Worm (Caenorhabditis elegans) whole organism, L4 larva: Measurements from ENCODE around the gene plpp-1.3.

Source experiments
- F44E2.7 ChIP-seq: fragments of 200-800 bp; sonication (Bioruptor generic); IDR thresholded peaks from 2 replicates; pipeline ENCODE4 v2.1.2; 2022; ENCODE audit warnings: missing genetic modification characterization, missing compliant biosample characterization
- F49E8.2 ChIP-seq: sonication (generic microtip); optimal IDR thresholded peaks from 2 replicates; lab custom pipeline; 2016; ENCODE audit warnings: missing compliant biosample characterization, mild to moderate bottlenecking, missing genetic modification characterization, borderline replicate concordance
- ZK337.2 ChIP-seq: fragments of 200-800 bp; sonication (Bioruptor generic); IDR thresholded peaks from 2 replicates; pipeline ENCODE4 v1.3.6; 2022; ENCODE audit warnings: missing genetic modification reagents, missing genetic modification characterization, missing compliant biosample characterization
- aha-1 ChIP-seq: fragments of 150-350 bp; peaks from one replicate; lab custom pipeline; 2014; ENCODE audit warnings: missing biosample characterization, missing genetic modification characterization
- aly-2 ChIP-seq: sonication (generic microtip); optimal IDR thresholded peaks from 2 replicates; lab custom pipeline; 2018; ENCODE audit warnings: missing biosample characterization, missing genetic modification characterization
- ama-1 ChIP-seq: fragments of 150-350 bp; optimal IDR thresholded peaks from 2 replicates; lab custom pipeline; 2014; ENCODE audit warnings: inconsistent platforms, mixed read lengths
- arid-1 ChIP-seq: fragments of 200-800 bp; sonication (Bioruptor generic); conservative IDR thresholded peaks from 2 replicates; pipeline ENCODE4 v1.3.6; 2022; ENCODE audit warnings: missing genetic modification reagents, missing genetic modification characterization, missing compliant biosample characterization
- ceh-20 ChIP-seq: fragments of 200-800 bp; sonication (Bioruptor generic); IDR thresholded peaks from 2 replicates; pipeline ENCODE4 v1.3.6; 2022; ENCODE audit warnings: missing genetic modification reagents, missing genetic modification characterization, missing compliant biosample characterization
- ceh-32 ChIP-seq: sonication (generic microtip); optimal IDR thresholded peaks from 2 replicates; lab custom pipeline; 2016; ENCODE audit warnings: mild to moderate bottlenecking, missing genetic modification characterization, missing compliant biosample characterization; ENCODE audit not compliant: poor library complexity
- ceh-44 ChIP-seq: fragments of 200-800 bp; sonication (Bioruptor generic); IDR thresholded peaks from 2 replicates; pipeline ENCODE4 v1.3.6; 2022; ENCODE audit warnings: missing genetic modification reagents, missing genetic modification characterization, missing compliant biosample characterization
- ctbp-1 ChIP-seq: fragments of 200-800 bp; sonication (Bioruptor generic); IDR thresholded peaks from 2 replicates; pipeline ENCODE4 v1.3.6; 2022; ENCODE audit warnings: missing genetic modification reagents, missing genetic modification characterization, missing compliant biosample characterization
- daf-8 ChIP-seq: fragments of 200-800 bp; sonication (Bioruptor generic); IDR thresholded peaks from 2 replicates; pipeline ENCODE4 v1.3.6; 2022; ENCODE audit warnings: missing genetic modification characterization, missing compliant biosample characterization
- dpl-1 ChIP-seq: fragments of 150-350 bp; optimal IDR thresholded peaks from 2 replicates; lab custom pipeline; 2014; ENCODE audit warnings: missing biosample characterization, missing genetic modification reagents, missing genetic modification characterization
- duxl-1 ChIP-seq: sonication (generic microtip); optimal IDR thresholded peaks from 2 replicates; lab custom pipeline; 2016; ENCODE audit warnings: mild to moderate bottlenecking, missing genetic modification characterization, moderate library complexity, missing compliant biosample characterization; ENCODE audit not compliant: poor library complexity
- dve-1 ChIP-seq: sonication (generic microtip); optimal IDR thresholded peaks from 2 replicates; lab custom pipeline; 2017; ENCODE audit warnings: antibody characterized with exemption, mild to moderate bottlenecking, missing genetic modification characterization, missing compliant biosample characterization; ENCODE audit not compliant: insufficient read depth
- fkh-10 ChIP-seq: fragments of 150-350 bp; optimal IDR thresholded peaks from 2 replicates; lab custom pipeline; 2014; ENCODE audit warnings: missing biosample characterization, missing genetic modification reagents, missing genetic modification characterization
- gei-8 ChIP-seq: fragments of 200-800 bp; sonication (Bioruptor generic); optimal IDR thresholded peaks from 2 replicates; lab custom pipeline; 2018; ENCODE audit warnings: mild to moderate bottlenecking, missing genetic modification characterization, missing compliant biosample characterization
- hif-1 ChIP-seq, 2 experiments: sonication (generic microtip); optimal IDR thresholded peaks; 2 replicates each; lab custom pipeline; 2016 to 2017; ENCODE audit warnings: missing compliant biosample characterization in 2 of 2, missing genetic modification characterization in 2 of 2, missing genetic modification reagents in 2 of 2, missing genotype in 2 of 2, mild to moderate bottlenecking in 1 of 2
- hlh-11 ChIP-seq: fragments of 200-800 bp; sonication (Bioruptor generic); optimal IDR thresholded peaks from 2 replicates; lab custom pipeline; 2018; ENCODE audit warnings: mild to moderate bottlenecking, missing genetic modification characterization, missing compliant biosample characterization
- hlh-30 ChIP-seq: sonication (generic microtip); optimal IDR thresholded peaks from 2 replicates; lab custom pipeline; 2017; ENCODE audit warnings: antibody characterized with exemption, mild to moderate bottlenecking, missing genetic modification characterization, missing compliant biosample characterization; ENCODE audit not compliant: insufficient read depth
- lim-7 ChIP-seq: fragments of 200-800 bp; sonication (Bioruptor generic); IDR thresholded peaks from 2 replicates; pipeline ENCODE4 v1.3.6; 2022; ENCODE audit warnings: missing genetic modification characterization, missing compliant biosample characterization
- lin-13 ChIP-seq: fragments of 150-350 bp; optimal IDR thresholded peaks from 2 replicates; lab custom pipeline; 2014; ENCODE audit warnings: missing biosample characterization, missing genetic modification reagents, missing genetic modification characterization
- lin-15B ChIP-seq: fragments of 150-350 bp; sonication (generic microtip); optimal IDR thresholded peaks from 3 replicates; lab custom pipeline; 2014; ENCODE audit warnings: missing biosample characterization, missing genetic modification characterization
- lir-3 ChIP-seq: sonication (generic microtip); optimal IDR thresholded peaks from 2 replicates; lab custom pipeline; 2016; ENCODE audit warnings: mild to moderate bottlenecking, missing genetic modification characterization, missing compliant biosample characterization
- madf-5 ChIP-seq, 2 experiments: fragments of 200-800 bp; sonication (Bioruptor generic); IDR thresholded peaks; 2 replicates each; pipeline ENCODE4 v1.3.6; 2022; ENCODE audit warnings: missing compliant biosample characterization in 2 of 2, missing genetic modification characterization in 2 of 2
- mep-1 ChIP-seq: fragments of 150-350 bp; sonication (generic microtip); optimal IDR thresholded peaks from 3 replicates; lab custom pipeline; 2014; ENCODE audit warnings: missing biosample characterization, missing genetic modification characterization
- nhr-102 ChIP-seq: sonication (generic microtip); optimal IDR thresholded peaks from 2 replicates; lab custom pipeline; 2016; ENCODE audit warnings: mild to moderate bottlenecking, missing genetic modification characterization, moderate library complexity, missing compliant biosample characterization
- nhr-111 ChIP-seq: fragments of 200-800 bp; sonication (Bioruptor generic); optimal IDR thresholded peaks from 2 replicates; lab custom pipeline; 2018; ENCODE audit warnings: mild to moderate bottlenecking, missing genetic modification characterization, missing compliant biosample characterization
- nhr-237 ChIP-seq: sonication (generic microtip); optimal IDR thresholded peaks from 2 replicates; lab custom pipeline; 2017; ENCODE audit warnings: missing biosample characterization, missing genetic modification characterization
- nhr-25 ChIP-seq: sonication (generic microtip); optimal IDR thresholded peaks from 2 replicates; lab custom pipeline; 2017; ENCODE audit warnings: missing genetic modification characterization, mild to moderate bottlenecking, missing compliant biosample characterization, antibody characterized with exemption, moderate library complexity, borderline replicate concordance; ENCODE audit not compliant: insufficient read depth
- nhr-28 ChIP-seq: fragments of 150-350 bp; optimal IDR thresholded peaks from 2 replicates; lab custom pipeline; 2014; ENCODE audit warnings: missing biosample characterization, missing genetic modification characterization
- nhr-48 ChIP-seq: sonication (generic microtip); optimal IDR thresholded peaks from 2 replicates; lab custom pipeline; 2016; ENCODE audit warnings: mild to moderate bottlenecking, missing genetic modification characterization, missing compliant biosample characterization
- nhr-6 ChIP-seq: fragments of 150-350 bp; optimal IDR thresholded peaks from 2 replicates; lab custom pipeline; 2014; ENCODE audit warnings: missing biosample characterization, missing genetic modification characterization
- php-3 ChIP-seq: fragments of 200-800 bp; sonication (Bioruptor generic); IDR thresholded peaks from 2 replicates; pipeline ENCODE4 v1.3.6; 2022; ENCODE audit warnings: missing genetic modification reagents, missing genetic modification characterization, missing compliant biosample characterization
- pqm-1 ChIP-seq: sonication (generic microtip); optimal IDR thresholded peaks from 2 replicates; lab custom pipeline; 2017; ENCODE audit warnings: missing biosample characterization, missing genetic modification characterization
- saeg-2 ChIP-seq: fragments of 200-800 bp; sonication (Bioruptor generic); IDR thresholded peaks from 2 replicates; pipeline ENCODE4 v1.3.6; 2022; ENCODE audit warnings: missing genetic modification reagents, missing genetic modification characterization, missing compliant biosample characterization
- sdz-12 ChIP-seq: fragments of 200-800 bp; sonication (Bioruptor generic); optimal IDR thresholded peaks from 2 replicates; lab custom pipeline; 2018; ENCODE audit warnings: mild to moderate bottlenecking, missing genetic modification characterization, missing compliant biosample characterization
- skn-1 ChIP-seq: fragments of 150-350 bp; optimal IDR thresholded peaks from 2 replicates; lab custom pipeline; 2014; ENCODE audit warnings: missing biosample characterization, missing genetic modification characterization
- snpc-1.2 ChIP-seq: fragments of 200-800 bp; sonication (Bioruptor generic); IDR thresholded peaks from 2 replicates; pipeline ENCODE4 v1.3.6; 2022; ENCODE audit warnings: missing genetic modification reagents, missing genetic modification characterization, missing compliant biosample characterization
- tra-1 ChIP-seq: fragments of 200-800 bp; sonication (Bioruptor generic); IDR thresholded peaks from 2 replicates; pipeline ENCODE4 v1.3.6; 2022; ENCODE audit warnings: missing genetic modification reagents, missing genetic modification characterization, missing compliant biosample characterization
- unc-130 ChIP-seq: sonication (generic microtip); optimal IDR thresholded peaks from 2 replicates; lab custom pipeline; 2016; ENCODE audit warnings: missing genetic modification reagents, missing genetic modification characterization, missing compliant biosample characterization
- vab-7 ChIP-seq: fragments of 200-800 bp; sonication (Bioruptor generic); IDR thresholded peaks from 2 replicates; pipeline ENCODE4 v1.3.6; 2022; ENCODE audit warnings: missing genetic modification reagents, missing genetic modification characterization, missing compliant biosample characterization
- zag-1 ChIP-seq: fragments of 150-350 bp; optimal IDR thresholded peaks from 2 replicates; lab custom pipeline; 2014; ENCODE audit warnings: missing biosample characterization, missing genetic modification characterization
- zfp-2 ChIP-seq: sonication (generic microtip); optimal IDR thresholded peaks from 2 replicates; lab custom pipeline; 2016; ENCODE audit warnings: mild to moderate bottlenecking, missing genetic modification characterization, missing compliant biosample characterization
- ztf-11 ChIP-seq: fragments of 150-350 bp; optimal IDR thresholded peaks from 2 replicates; lab custom pipeline; 2014; ENCODE audit warnings: missing biosample characterization, missing genetic modification characterization
- ztf-7 ChIP-seq: fragments of 150-350 bp; optimal IDR thresholded peaks from 2 replicates; lab custom pipeline; 2014; ENCODE audit warnings: missing biosample characterization, missing genetic modification characterization

The plpp-1.3 gene

DNA sequence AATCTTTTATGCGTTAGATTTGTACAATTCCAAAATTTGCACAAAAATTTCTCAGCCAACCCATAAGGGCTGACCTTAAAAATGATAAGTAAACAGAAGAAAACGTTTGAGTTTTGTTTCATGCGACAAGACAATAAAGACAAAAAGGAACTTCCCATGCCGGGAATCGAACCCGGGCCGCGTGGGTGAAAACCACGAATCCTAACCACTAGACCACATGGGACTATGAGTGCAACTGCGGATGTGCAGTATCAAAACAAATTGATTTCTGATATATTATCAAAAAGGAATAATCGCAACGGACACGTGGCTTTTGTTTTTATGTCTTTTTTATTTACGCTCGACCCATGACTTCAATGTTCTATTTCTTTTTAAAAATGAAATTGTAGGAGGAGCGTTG is 28.2 kb upstream of the plpp-1.3 start (continued):
- peak; percentile 21 for TF ChIP-seq hlh-11 (tag; lab: Kevin White, UChicago)
- TF ChIP-seq ceh-20 (GFP tag; lab: Robert Waterston, UW) = no peak
- no peak for TF ChIP-seq pqm-1 (tag; lab: Kevin White, UChicago)
- TF ChIP-seq madf-5 (GFP tag; IDR thresholded peaks at IDR 0.05; lab: Robert Waterston, UW) = peak in 1 of 2 experiments; percentile 67; a peak in 2 of 4 replicates
- TF ChIP-seq gei-8 (GFP tag; lab: Kevin White, UChicago) = no peak
- peak; percentile 15 for TF ChIP-seq mep-1 (tag; lab: Kevin White, UChicago)
- peak; percentile 87 for TF ChIP-seq lim-7 (GFP tag; lab: Robert Waterston, UW)
- peak; percentile 67 for TF ChIP-seq hlh-30 (tag; lab: Kevin White, UChicago)
- TF ChIP-seq aha-1 (tag; lab: Kevin White, UChicago) = peak; percentile 26
- TF ChIP-seq snpc-1.2 (GFP tag; lab: Robert Waterston, UW) = peak; percentile 86
- no peak for TF ChIP-seq unc-130 (GFP tag; lab: Kevin White, UChicago)
- TF ChIP-seq ceh-32 (tag; lab: Kevin White, UChicago) = no peak
- no peak for TF ChIP-seq nhr-25 (tag; lab: Kevin White, UChicago)
- no peak for TF ChIP-seq lin-15B
- 0 out of 2 replicates have a peak, but pooled peaks have one; percentile 37 for TF ChIP-seq saeg-2 (GFP tag; lab: Robert Waterston, UW)
- TF ChIP-seq nhr-111 (GFP tag; lab: Kevin White, UChicago) = no peak
- no peak for TF ChIP-seq fkh-10 (GFP tag; lab: Kevin White, UChicago)
- no peak for TF ChIP-seq daf-8 (GFP tag; lab: Robert Waterston, UW)
- no peak for TF ChIP-seq ztf-11 (tag; lab: Kevin White, UChicago)
- peak; percentile 62; the same call in 1 of the 2 replicates for TF ChIP-seq ctbp-1
- TF ChIP-seq F44E2.7 (GFP tag; lab: Robert Waterston, UW) = no peak
- TF ChIP-seq ZK337.2 (GFP tag; lab: Robert Waterston, UW) = peak; percentile 58; the same call in 1 of the 2 replicates
- peak in 1 of 2 experiments; percentile 25 for TF ChIP-seq hif-1 (tag; optimal IDR thresholded peaks at IDR 0.05; lab: Kevin White, UChicago)
- TF ChIP-seq ceh-44 (GFP tag; lab: Robert Waterston, UW) = 0 out of 2 replicates have a peak, but pooled peaks have one; percentile 38
- no peak for TF ChIP-seq ztf-7 (tag; lab: Kevin White, UChicago)

DNA sequence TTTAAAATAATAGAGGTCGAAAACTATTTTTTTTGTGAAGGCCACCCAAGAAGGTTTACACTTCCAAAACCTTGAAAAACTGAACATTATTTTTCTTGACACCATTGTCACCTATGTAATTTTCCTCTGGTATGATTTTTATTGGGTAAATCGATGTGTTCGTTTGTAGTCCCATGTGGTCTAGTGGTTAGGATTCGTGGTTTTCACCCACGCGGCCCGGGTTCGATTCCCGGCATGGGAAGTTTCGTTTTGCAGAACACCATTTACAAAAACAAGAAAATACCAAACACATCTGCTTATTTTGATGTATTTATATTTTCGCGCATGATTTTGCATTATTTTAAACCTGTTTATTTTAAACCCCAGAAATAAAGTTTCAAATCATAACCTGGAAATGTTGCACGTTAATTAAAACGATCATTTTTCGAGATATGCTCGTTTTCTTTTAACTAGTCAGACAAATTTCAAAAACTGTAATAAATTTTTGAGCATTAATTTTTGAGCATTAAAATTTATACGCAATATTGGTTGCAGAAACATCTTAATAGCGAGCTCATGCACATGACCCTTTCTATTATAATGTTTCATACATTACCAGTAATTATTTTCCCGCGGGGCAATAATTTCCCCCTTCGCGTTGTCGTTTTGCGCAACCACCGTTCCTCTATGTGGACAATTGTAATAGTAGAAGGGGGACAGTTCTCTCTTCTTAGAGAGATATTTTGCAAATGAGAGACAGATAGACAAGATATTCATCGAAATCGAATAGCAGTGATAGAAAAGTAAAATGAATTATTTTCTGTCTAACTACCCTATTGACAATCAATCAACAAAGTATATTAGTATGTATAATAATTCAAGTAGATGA is 27.5 kb upstream of the plpp-1.3 start:
- TF ChIP-seq vab-7 (GFP tag; lab: Robert Waterston, UW) (peak; percentile 78), lir-3 (peak; percentile 28), zfp-2 (tag; lab: Kevin White, UChicago) (no peak), nhr-48 (no peak), ceh-32 (tag; lab: Kevin White, UChicago) (no peak), nhr-28 (peak; percentile 13), ceh-20 (GFP tag; lab: Robert Waterston, UW) (no peak), nhr-237 (no peak), daf-8 (GFP tag; lab: Robert Waterston, UW) (no peak), saeg-2 (GFP tag; lab: Robert Waterston, UW) (no peak), arid-1 (GFP tag; lab: Robert Waterston, UW) (peak; percentile 59; the same call in 1 of the 2 replicates), dpl-1 (GFP tag; lab: Kevin White, UChicago) (no peak), ama-1 (lab: Kevin White, UChicago) (no peak), ztf-7 (tag; lab: Kevin White, UChicago) (no peak), zag-1 (tag; lab: Kevin White, UChicago) (no peak), nhr-102 (tag; lab: Kevin White, UChicago) (peak; percentile 49), php-3 (no peak), aha-1 (tag; lab: Kevin White, UChicago) (peak; percentile 95), unc-130 (GFP tag; lab: Kevin White, UChicago) (no peak), duxl-1 (peak; percentile 73), skn-1 (tag; lab: Kevin White, UChicago) (no peak), nhr-6 (no peak), tra-1 (GFP tag; lab: Robert Waterston, UW) (0 out of 2 replicates have a peak, but pooled peaks have one; percentile 43), sdz-12 (no peak), hif-1 (tag; optimal IDR thresholded peaks at IDR 0.05; lab: Kevin White, UChicago) (no peak), lin-13 (peak; percentile 38), F49E8.2 (tag; lab: Kevin White, UChicago) (no peak), dve-1 (tag; lab: Kevin White, UChicago) (peak; percentile 33), nhr-25 (tag; lab: Kevin White, UChicago) (no peak), aly-2 (no peak)
